Worm (Caenorhabditis elegans): Measurements from ENCODE around the gene inos-1.

Gene inos-1

DNA sequence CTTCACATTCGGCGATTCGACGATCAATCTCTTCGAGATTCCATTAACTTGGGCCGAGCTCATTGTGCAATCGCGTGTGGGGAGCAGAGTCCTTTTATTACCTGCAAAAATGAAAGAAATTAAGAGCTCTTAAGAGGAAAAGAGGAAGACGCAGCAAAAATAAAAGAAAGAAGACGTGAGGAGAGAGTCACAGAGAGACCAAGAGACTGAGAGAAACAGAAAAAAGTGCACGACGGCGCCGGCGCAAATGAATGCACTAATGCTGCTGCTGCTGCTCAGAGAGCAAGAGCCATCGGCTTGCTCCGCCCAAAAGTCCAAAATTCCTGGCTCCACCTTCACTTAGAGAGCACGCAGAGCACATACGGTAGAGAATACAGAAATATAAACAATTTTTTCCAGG lies at the start of gene inos-1:
TSS of gene inos-1 (minus strand) at position 101 of the 400 bp plus-strand sequence.
- no peak for TF ChIP-seq T22C8.4 (GFP tag; IDR thresholded peaks at IDR 0.05)
- no peak for TF ChIP-seq cog-1 (tag; optimal IDR thresholded peaks at IDR 0.05)
- no peak for TF ChIP-seq klf-2 (GFP tag; conservative IDR thresholded peaks at IDR 0.05)
- no peak for TF ChIP-seq flt-1 (GFP tag; IDR thresholded peaks at IDR 0.05)
- TF ChIP-seq tab-1 (GFP tag; IDR thresholded peaks at IDR 0.05) = no peak
- TF ChIP-seq ref-1 (GFP tag; conservative IDR thresholded peaks at IDR 0.05) = no peak
- no peak for TF ChIP-seq med-1 (GFP tag; optimal IDR thresholded peaks at IDR 0.05; ENCODE audit: insufficient read depth)
- TF ChIP-seq ztf-29 (GFP tag; IDR thresholded peaks at IDR 0.05) = no peak
- TF ChIP-seq ztf-23 (GFP tag; IDR thresholded peaks at IDR 0.05) = no peak

DNA sequence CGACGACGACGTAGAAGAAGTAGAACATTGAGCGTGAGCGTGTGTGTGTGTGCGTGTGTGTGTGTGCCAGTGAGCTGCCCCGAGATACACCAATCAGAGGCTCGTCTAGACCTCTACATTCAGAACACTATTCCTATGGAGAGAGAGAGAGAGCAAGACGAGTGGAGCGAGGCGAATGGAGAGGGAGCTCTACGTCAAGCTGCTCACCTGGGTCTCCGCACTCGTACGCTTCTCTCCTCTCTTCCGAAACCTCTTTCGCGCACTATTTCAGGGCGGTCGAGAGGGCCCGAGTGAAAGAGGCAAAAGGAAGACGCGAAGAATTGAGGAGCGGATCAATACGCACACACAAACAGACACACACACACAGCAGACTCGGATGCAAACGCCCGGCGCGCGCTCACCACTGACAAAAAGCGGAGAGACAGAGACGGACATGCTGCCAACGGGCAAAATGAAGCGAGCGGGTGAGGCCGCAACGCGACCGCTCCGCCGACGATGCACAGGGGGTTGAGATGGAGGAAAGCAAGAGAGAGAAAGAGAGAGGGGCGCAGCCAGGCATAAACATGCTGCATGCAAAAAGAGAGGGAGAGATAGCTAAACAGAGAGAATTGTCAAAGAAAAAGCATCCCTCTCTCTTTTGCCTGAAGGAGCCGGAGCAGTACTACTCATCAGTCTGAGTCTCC lies 49.5 kb upstream of the inos-1 start:
- TF ChIP-seq klf-2 (GFP tag; conservative IDR thresholded peaks at IDR 0.05) = no peak
- TF ChIP-seq ztf-23 (GFP tag; IDR thresholded peaks at IDR 0.05) = peak; percentile 65; the same call in 1 of the 2 replicates
- no peak for TF ChIP-seq med-1 (GFP tag; optimal IDR thresholded peaks at IDR 0.05; ENCODE audit: insufficient read depth)
- TF ChIP-seq T22C8.4 (GFP tag; IDR thresholded peaks at IDR 0.05) = peak; percentile 86
- TF ChIP-seq flt-1 (GFP tag; IDR thresholded peaks at IDR 0.05) = peak; percentile 61; the same call in 1 of the 2 replicates
- no peak for TF ChIP-seq ztf-29 (GFP tag; IDR thresholded peaks at IDR 0.05)
- no peak for TF ChIP-seq ref-1 (GFP tag; conservative IDR thresholded peaks at IDR 0.05)
- no peak for TF ChIP-seq tab-1 (GFP tag; IDR thresholded peaks at IDR 0.05)
- TF ChIP-seq cog-1 (tag; optimal IDR thresholded peaks at IDR 0.05) = peak; percentile 93

DNA sequence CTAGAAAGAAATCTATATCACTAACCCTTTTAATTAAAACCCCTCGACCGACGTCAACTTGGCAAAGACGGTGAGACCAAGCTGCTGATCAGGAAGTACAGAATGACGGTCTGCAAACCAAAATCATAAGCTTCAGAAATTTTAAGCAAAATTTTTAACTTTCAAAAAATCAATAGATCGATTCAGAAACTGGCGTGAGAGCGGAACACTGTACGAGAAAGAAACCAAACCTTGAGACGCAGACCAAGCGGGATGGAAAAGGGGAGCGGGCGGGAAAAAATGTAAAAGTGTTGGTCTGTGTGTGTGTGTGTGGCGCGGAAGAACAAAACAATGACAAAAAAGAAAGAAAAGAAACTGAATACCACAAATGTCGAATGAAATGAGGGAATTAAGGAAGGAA lies 48.4 kb upstream of the inos-1 start, which contains the start of the genes F44E5.17 and gpb-1:
TSS of gene F44E5.17 (minus strand) at position 101 of the 400 bp plus-strand sequence.
TSS of gene gpb-1 (minus strand) at position 118 of the 400 bp plus-strand sequence.
- TF ChIP-seq med-1 (GFP tag; optimal IDR thresholded peaks at IDR 0.05; ENCODE audit: insufficient read depth) (no peak), ref-1 (GFP tag; conservative IDR thresholded peaks at IDR 0.05) (no peak), cog-1 (tag; optimal IDR thresholded peaks at IDR 0.05) (no peak), T22C8.4 (GFP tag; IDR thresholded peaks at IDR 0.05) (no peak), flt-1 (GFP tag; IDR thresholded peaks at IDR 0.05) (no peak), ztf-23 (GFP tag; IDR thresholded peaks at IDR 0.05) (no peak), klf-2 (GFP tag; conservative IDR thresholded peaks at IDR 0.05) (no peak), tab-1 (GFP tag; IDR thresholded peaks at IDR 0.05) (no peak), ztf-29 (GFP tag; IDR thresholded peaks at IDR 0.05) (no peak)

DNA sequence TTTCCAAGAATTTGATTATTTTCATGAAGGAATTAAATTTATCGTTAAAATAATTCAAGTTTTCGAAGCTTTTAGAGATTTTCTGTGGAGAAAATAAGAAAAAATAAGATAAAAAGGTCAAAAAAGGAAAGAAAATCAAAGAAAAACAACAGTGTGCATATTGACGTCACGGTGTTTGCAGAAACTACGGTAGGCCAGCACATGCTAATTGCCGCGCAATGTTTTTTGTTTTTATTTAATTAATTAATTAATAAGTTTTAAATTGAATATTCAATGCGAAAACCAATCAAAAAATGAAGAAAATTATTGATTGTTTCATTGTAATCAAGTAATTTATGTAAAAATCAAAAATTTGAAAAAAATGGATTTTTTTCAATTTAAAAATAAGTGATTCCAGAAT lies 47.8 kb upstream of the inos-1 start:
- TF ChIP-seq ref-1 (GFP tag; conservative IDR thresholded peaks at IDR 0.05) (no peak), flt-1 (GFP tag; IDR thresholded peaks at IDR 0.05) (0 out of 2 replicates have a peak, but pooled peaks have one; percentile 8), klf-2 (GFP tag; conservative IDR thresholded peaks at IDR 0.05) (no peak)

DNA sequence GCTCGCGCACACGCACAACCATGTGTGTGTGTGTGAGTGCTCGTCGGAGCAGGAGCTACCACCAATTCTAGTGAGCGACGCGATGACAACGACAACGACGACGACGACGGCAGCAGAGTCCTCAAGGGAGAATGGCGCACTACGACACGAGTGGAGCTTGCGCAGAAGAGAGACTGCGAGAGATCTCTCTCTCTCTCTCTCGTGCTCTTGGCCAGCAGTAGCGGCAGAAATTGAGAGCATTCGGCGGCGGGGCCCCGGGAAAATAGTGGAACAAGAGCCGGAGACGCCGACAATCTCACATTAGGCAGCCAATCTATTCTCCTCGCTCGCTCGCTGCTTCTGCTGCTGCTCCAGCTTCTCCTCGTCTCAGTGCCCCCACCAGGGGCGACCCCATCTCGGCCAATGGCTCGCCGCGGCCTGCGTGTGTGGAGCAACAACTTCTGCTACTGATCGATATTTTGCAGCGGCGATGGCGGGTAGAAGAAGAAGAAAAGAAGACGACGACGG lies 46.7 kb upstream of the inos-1 start:
- TF ChIP-seq flt-1 (GFP tag; IDR thresholded peaks at IDR 0.05) (peak; percentile 60; the same call in 1 of the 2 replicates), klf-2 (GFP tag; conservative IDR thresholded peaks at IDR 0.05) (no peak), ztf-23 (GFP tag; IDR thresholded peaks at IDR 0.05) (0 out of 2 replicates have a peak, but pooled peaks have one; percentile 37), ztf-29 (GFP tag; IDR thresholded peaks at IDR 0.05) (no peak), T22C8.4 (GFP tag; IDR thresholded peaks at IDR 0.05) (peak; percentile 48; the same call in 1 of the 2 replicates), ref-1 (GFP tag; conservative IDR thresholded peaks at IDR 0.05) (no peak), tab-1 (GFP tag; IDR thresholded peaks at IDR 0.05) (peak; percentile 64; the same call in 1 of the 2 replicates)

DNA sequence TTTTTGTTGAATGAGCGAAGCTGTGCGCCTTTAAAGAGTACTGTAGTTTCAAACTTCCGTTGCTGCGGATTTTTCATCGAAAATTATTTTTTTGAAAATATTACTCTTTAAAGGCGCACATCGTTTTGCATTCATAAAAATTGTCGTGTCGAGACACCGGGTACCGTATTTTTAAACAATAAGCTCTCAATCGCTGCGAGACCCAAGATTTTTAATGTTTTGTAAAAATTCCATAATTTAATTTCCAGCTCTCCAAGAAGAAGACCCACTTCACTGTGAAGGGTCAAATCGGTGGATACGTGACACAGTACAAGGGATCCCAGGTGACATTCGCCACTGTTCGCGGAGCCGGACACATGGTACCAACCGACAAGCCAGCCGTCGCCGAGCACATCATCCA lies 42.2 kb upstream of the inos-1 start:
- no peak for TF ChIP-seq klf-2 (GFP tag; conservative IDR thresholded peaks at IDR 0.05)
- no peak for TF ChIP-seq T22C8.4 (GFP tag; IDR thresholded peaks at IDR 0.05)

DNA sequence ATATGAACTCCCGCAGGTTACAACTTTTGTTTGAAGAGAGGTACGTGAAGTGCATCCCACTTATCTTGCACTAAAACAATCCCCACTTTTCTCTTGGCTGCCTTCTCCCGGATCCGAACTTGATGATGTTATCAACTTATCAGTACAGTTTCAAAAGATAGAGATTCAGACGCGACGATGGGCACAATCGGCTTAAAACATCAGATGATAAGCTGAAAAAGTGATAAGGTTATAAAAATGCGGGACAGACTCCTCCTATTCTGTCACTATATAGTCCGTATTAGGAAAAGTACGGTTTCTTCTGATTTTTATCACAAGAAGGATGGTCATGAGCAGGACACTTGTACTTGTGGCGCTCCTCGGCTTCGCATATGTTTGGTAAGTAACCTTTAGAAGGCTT lies 39.1 kb upstream of the inos-1 start, which contains the start of gene ctsa-1.2:
TSS of gene ctsa-1.2 (plus strand) at position 160 of the 400 bp plus-strand sequence.
- TF ChIP-seq med-1 (GFP tag; optimal IDR thresholded peaks at IDR 0.05; ENCODE audit: insufficient read depth) (no peak), ztf-23 (GFP tag; IDR thresholded peaks at IDR 0.05) (no peak), ztf-29 (GFP tag; IDR thresholded peaks at IDR 0.05) (no peak), tab-1 (GFP tag; IDR thresholded peaks at IDR 0.05) (no peak), ref-1 (GFP tag; conservative IDR thresholded peaks at IDR 0.05) (no peak)

DNA sequence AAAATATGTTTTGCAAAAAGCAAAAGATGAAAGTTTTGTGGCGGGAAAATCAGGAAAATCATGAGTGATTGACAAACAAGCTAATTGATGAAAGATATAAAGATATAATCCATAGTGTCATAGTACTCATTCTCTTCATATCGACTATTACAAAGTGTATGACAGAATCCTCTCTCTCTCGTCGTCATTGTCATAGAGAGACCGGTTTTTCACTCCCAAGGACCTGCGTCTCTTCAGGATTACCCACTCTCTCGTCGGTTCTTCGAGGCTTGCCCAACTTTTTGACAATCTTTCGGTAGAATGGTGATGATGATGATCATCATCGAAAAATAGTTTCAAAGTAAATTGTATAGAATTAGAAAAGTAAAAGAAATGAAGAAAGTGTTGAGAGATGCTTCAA lies 37.2 kb upstream of the inos-1 start:
- no peak for TF ChIP-seq cog-1 (tag; optimal IDR thresholded peaks at IDR 0.05)
- TF ChIP-seq T22C8.4 (GFP tag; IDR thresholded peaks at IDR 0.05) = no peak
- no peak for TF ChIP-seq med-1 (GFP tag; optimal IDR thresholded peaks at IDR 0.05; ENCODE audit: insufficient read depth)
- TF ChIP-seq klf-2 (GFP tag; conservative IDR thresholded peaks at IDR 0.05) = no peak
- TF ChIP-seq ztf-29 (GFP tag; IDR thresholded peaks at IDR 0.05) = no peak
- TF ChIP-seq tab-1 (GFP tag; IDR thresholded peaks at IDR 0.05) = no peak
- no peak for TF ChIP-seq ref-1 (GFP tag; conservative IDR thresholded peaks at IDR 0.05)
- no peak for TF ChIP-seq ztf-23 (GFP tag; IDR thresholded peaks at IDR 0.05)
- TF ChIP-seq flt-1 (GFP tag; IDR thresholded peaks at IDR 0.05) = no peak

DNA sequence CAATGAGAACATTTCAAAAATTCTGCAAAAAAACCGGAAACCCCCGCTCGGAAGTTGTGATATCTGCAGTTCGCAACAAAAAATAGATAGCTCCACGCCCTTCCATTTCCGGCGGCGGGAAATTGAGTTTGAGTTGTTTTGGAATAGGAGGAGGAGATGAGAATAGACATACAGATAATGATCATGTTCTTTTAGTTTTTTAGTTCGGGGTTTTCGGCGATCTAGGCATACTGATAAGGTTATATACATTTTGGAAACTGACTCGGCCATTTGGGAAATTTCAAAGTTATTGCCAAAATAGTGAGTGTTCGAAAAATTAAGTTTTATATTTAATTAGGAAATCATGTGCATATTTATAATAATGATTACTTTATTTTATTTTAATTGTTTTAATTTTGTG lies 33.8 kb upstream of the inos-1 start:
- TF ChIP-seq ztf-29 (GFP tag; IDR thresholded peaks at IDR 0.05) = no peak
- TF ChIP-seq tab-1 (GFP tag; IDR thresholded peaks at IDR 0.05) = no peak

DNA sequence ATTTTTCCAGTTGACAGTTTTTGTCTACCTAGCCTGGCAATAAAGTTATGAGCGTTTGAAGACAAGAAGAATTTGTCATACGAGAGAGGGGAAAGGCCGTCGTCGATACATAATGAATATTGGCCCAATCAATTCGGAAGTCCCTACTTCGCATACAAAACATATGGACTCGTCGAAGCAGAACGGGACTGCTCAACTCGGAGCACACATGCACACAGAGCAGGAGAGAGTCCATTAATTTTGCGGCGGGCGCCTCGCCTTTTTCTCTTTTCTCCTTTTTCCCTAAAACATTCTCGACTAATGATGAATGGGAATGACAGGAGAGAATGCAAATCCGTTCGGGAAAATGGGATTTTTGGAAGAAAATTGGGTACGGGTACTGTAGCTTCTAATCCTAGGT lies 32.4 kb upstream of the inos-1 start, which contains the start of gene F13D12.8:
TSS of gene F13D12.8 (minus strand) at position 82 of the 400 bp plus-strand sequence.
- TF ChIP-seq ztf-29 (GFP tag; IDR thresholded peaks at IDR 0.05) (no peak), cog-1 (tag; optimal IDR thresholded peaks at IDR 0.05) (no peak), ztf-23 (GFP tag; IDR thresholded peaks at IDR 0.05) (no peak), flt-1 (GFP tag; IDR thresholded peaks at IDR 0.05) (no peak), tab-1 (GFP tag; IDR thresholded peaks at IDR 0.05) (no peak), klf-2 (GFP tag; conservative IDR thresholded peaks at IDR 0.05) (no peak), T22C8.4 (GFP tag; IDR thresholded peaks at IDR 0.05) (no peak), med-1 (GFP tag; optimal IDR thresholded peaks at IDR 0.05; ENCODE audit: insufficient read depth) (no peak)
